Fruit fly (Drosophila melanogaster) whole organism, embryonic: Measurements from ENCODE around the gene CG32388.

Experiments
- BEAF-32 ChIP-seq: fragments of 200-800 bp; sonication (Bioruptor generic); optimal IDR thresholded peaks from 3 replicates; lab custom pipeline; 2017; ENCODE audit warnings: missing biosample characterization, missing genetic modification characterization, mild to moderate bottlenecking, moderate library complexity, missing genetic modification reagents
- Bgb ChIP-seq: fragments of 200-800 bp; sonication (Bioruptor generic); IDR thresholded peaks from 2 replicates; pipeline ENCODE4 v1.3.6; 2022; ENCODE audit warnings: missing biosample characterization, missing genetic modification characterization; ENCODE audit not compliant: partially characterized antibody
- BtbVII ChIP-seq: fragments of 200-800 bp; sonication (Bioruptor generic); optimal IDR thresholded peaks from 3 replicates; lab custom pipeline; 2017; ENCODE audit warnings: missing biosample characterization, mild to moderate bottlenecking, missing genetic modification characterization
- CG10431 ChIP-seq: fragments of 200-800 bp; sonication (Bioruptor generic); optimal IDR thresholded peaks from 3 replicates; lab custom pipeline; 2018; ENCODE audit warnings: missing biosample characterization, mild to moderate bottlenecking, missing genetic modification characterization
- CG12744 ChIP-seq: fragments of 200-800 bp; sonication (Bioruptor generic); optimal IDR thresholded peaks from 2 replicates; lab custom pipeline; 2016; ENCODE audit warnings: missing biosample characterization, missing genetic modification characterization
- CG13287 ChIP-seq: fragments of 200-800 bp; sonication (Bioruptor generic); IDR thresholded peaks from 2 replicates; pipeline ENCODE4 v1.3.6; 2022; ENCODE audit warnings: missing biosample characterization, missing genetic modification characterization; ENCODE audit not compliant: partially characterized antibody
- CG14050 ChIP-seq: fragments of 200-800 bp; sonication (Bioruptor generic); IDR thresholded peaks from 3 replicates; pipeline ENCODE4 v1.3.6; 2022; ENCODE audit warnings: missing biosample characterization, missing genetic modification characterization
- CG1529 ChIP-seq: fragments of 200-800 bp; sonication (Bioruptor generic); optimal IDR thresholded peaks from 3 replicates; lab custom pipeline; 2018; ENCODE audit warnings: missing biosample characterization, missing genetic modification characterization
- CG16815 ChIP-seq: fragments of 200-800 bp; sonication (Bioruptor generic); optimal IDR thresholded peaks from 3 replicates; lab custom pipeline; 2017; ENCODE audit warnings: missing biosample characterization, mild to moderate bottlenecking, missing genetic modification characterization
- CG17361 ChIP-seq: fragments of 200-800 bp; sonication (Bioruptor generic); IDR thresholded peaks from 3 replicates; pipeline ENCODE4 v1.3.6; 2022; ENCODE audit warnings: missing biosample characterization, missing genetic modification characterization
- CG18476 ChIP-seq: fragments of 200-800 bp; sonication (Bioruptor generic); optimal IDR thresholded peaks from 2 replicates; lab custom pipeline; 2016; ENCODE audit warnings: missing biosample characterization, mild to moderate bottlenecking, missing genetic modification characterization
- CG18764 ChIP-seq: fragments of 200-800 bp; sonication (Bioruptor generic); optimal IDR thresholded peaks from 3 replicates; lab custom pipeline; 2016; ENCODE audit warnings: missing biosample characterization, missing genetic modification characterization
- CG31388 ChIP-seq: fragments of 200-800 bp; sonication (Bioruptor generic); optimal IDR thresholded peaks from 2 replicates; lab custom pipeline; 2016; ENCODE audit warnings: missing biosample characterization, missing genetic modification characterization
- CG33557 ChIP-seq: fragments of 200-800 bp; sonication (Bioruptor generic); optimal IDR thresholded peaks from 2 replicates; lab custom pipeline; 2019; ENCODE audit warnings: missing biosample characterization, mild to moderate bottlenecking, missing genetic modification characterization, moderate library complexity
- CG4707 ChIP-seq: fragments of 200-800 bp; sonication (Bioruptor generic); optimal IDR thresholded peaks from 2 replicates; lab custom pipeline; 2018; ENCODE audit warnings: missing biosample characterization, mild to moderate bottlenecking, missing genetic modification characterization, moderate library complexity
- CG6254 ChIP-seq: fragments of 200-800 bp; sonication (Bioruptor generic); optimal IDR thresholded peaks from 3 replicates; lab custom pipeline; 2017; ENCODE audit warnings: mild to moderate bottlenecking, missing biosample characterization, missing genetic modification reagents, missing genetic modification characterization
- Doc2 ChIP-seq: fragments of 200-800 bp; sonication (Bioruptor generic); IDR thresholded peaks from 2 replicates; pipeline ENCODE4 v1.3.6; 2022; ENCODE audit warnings: missing biosample characterization, missing genetic modification characterization
- Elba2 ChIP-seq: fragments of 200-800 bp; sonication (Bioruptor generic); optimal IDR thresholded peaks from 3 replicates; lab custom pipeline; 2016; ENCODE audit warnings: missing biosample characterization, missing genetic modification characterization
- Fer1 ChIP-seq: fragments of 200-800 bp; sonication (Bioruptor generic); optimal IDR thresholded peaks from 2 replicates; lab custom pipeline; 2017; ENCODE audit warnings: missing biosample characterization, mild to moderate bottlenecking, missing genetic modification characterization
- H2.0 ChIP-seq: fragments of 200-800 bp; sonication (Bioruptor generic); IDR thresholded peaks from 2 replicates; pipeline ENCODE4 v1.3.6; 2022; ENCODE audit warnings: missing biosample characterization, missing genetic modification characterization
- HLHmδ ChIP-seq: fragments of 200-800 bp; sonication (Bioruptor generic); optimal IDR thresholded peaks from 2 replicates; lab custom pipeline; 2018; ENCODE audit warnings: missing biosample characterization, mild to moderate bottlenecking, missing genetic modification characterization, moderate library complexity
- Kr ChIP-seq: fragments of 200-800 bp; sonication (Bioruptor generic); optimal IDR thresholded peaks from 2 replicates; lab custom pipeline; 2017; ENCODE audit warnings: missing biosample characterization, mild to moderate bottlenecking, missing genetic modification characterization
- Lim3 ChIP-seq: fragments of 200-800 bp; sonication (Bioruptor generic); IDR thresholded peaks from 2 replicates; pipeline ENCODE4 v1.3.6; 2022; ENCODE audit warnings: missing biosample characterization, missing genetic modification characterization
- Meics ChIP-seq: fragments of 200-800 bp; sonication (Bioruptor generic); optimal IDR thresholded peaks from 2 replicates; lab custom pipeline; 2017; ENCODE audit warnings: missing biosample characterization, mild to moderate bottlenecking, missing genetic modification characterization
- NC2β ChIP-seq: fragments of 200-800 bp; sonication (Bioruptor generic); optimal IDR thresholded peaks from 2 replicates; lab custom pipeline; 2016; ENCODE audit warnings: missing biosample characterization, missing genetic modification characterization
- Optix ChIP-seq: fragments of 200-800 bp; sonication (Bioruptor generic); IDR thresholded peaks from 3 replicates; pipeline ENCODE4 v1.3.6; 2022; ENCODE audit warnings: missing biosample characterization, missing genetic modification characterization
- Sin3A ChIP-seq: fragments of >200 bp; optimal IDR thresholded peaks from 2 replicates; lab custom pipeline; 2018
- Sox102F ChIP-seq: fragments of 200-800 bp; sonication (Bioruptor generic); optimal IDR thresholded peaks from 2 replicates; lab custom pipeline; 2018; ENCODE audit warnings: missing biosample characterization, mild to moderate bottlenecking, missing genetic modification characterization, moderate library complexity
- Ssrp ChIP-seq: fragments of 200-800 bp; sonication (Bioruptor generic); optimal IDR thresholded peaks from 2 replicates; lab custom pipeline; 2018; ENCODE audit warnings: missing biosample characterization, mild to moderate bottlenecking, missing genetic modification characterization, moderate library complexity
- ash1 ChIP-seq: fragments of 200-800 bp; sonication (Bioruptor generic); optimal IDR thresholded peaks from 2 replicates; lab custom pipeline; 2018; ENCODE audit warnings: missing biosample characterization, mild to moderate bottlenecking, missing genetic modification characterization
- bbx ChIP-seq: fragments of 200-800 bp; sonication (Bioruptor generic); IDR thresholded peaks from 2 replicates; pipeline ENCODE4 v1.3.6; 2022; ENCODE audit warnings: missing biosample characterization, missing genetic modification characterization; ENCODE audit not compliant: partially characterized antibody
- crol ChIP-seq: fragments of 200-800 bp; sonication (Bioruptor generic); IDR thresholded peaks from 2 replicates; pipeline ENCODE4 v1.3.6; 2022; ENCODE audit warnings: missing biosample characterization, missing genetic modification characterization
- disco-r ChIP-seq: fragments of 200-800 bp; sonication (Bioruptor generic); optimal IDR thresholded peaks from 2 replicates; lab custom pipeline; 2016; ENCODE audit warnings: missing biosample characterization, missing genetic modification characterization
- dpn ChIP-seq, 2 experiments: fragments of 200-800 bp; sonication (Bioruptor generic); optimal IDR thresholded peaks; 3 replicates each; lab custom pipeline; 2016; ENCODE audit warnings: missing biosample characterization in 2 of 2, missing genetic modification characterization in 2 of 2
- fd96Cb ChIP-seq: fragments of 200-800 bp; sonication (Bioruptor generic); optimal IDR thresholded peaks from 2 replicates; lab custom pipeline; 2018; ENCODE audit warnings: missing biosample characterization, mild to moderate bottlenecking, missing genetic modification characterization, moderate library complexity
- gcm ChIP-seq: fragments of 200-800 bp; sonication (Bioruptor generic); optimal IDR thresholded peaks from 2 replicates; lab custom pipeline; 2019; ENCODE audit warnings: missing biosample characterization, mild to moderate bottlenecking, missing genetic modification characterization, moderate library complexity
- gcm2 ChIP-seq: fragments of 200-800 bp; sonication (Bioruptor generic); optimal IDR thresholded peaks from 2 replicates; lab custom pipeline; 2016; ENCODE audit warnings: missing biosample characterization, missing genetic modification characterization
- hth ChIP-seq: fragments of >200 bp; optimal IDR thresholded peaks from 2 replicates; lab custom pipeline; 2017; ENCODE audit warnings: inconsistent platforms
- jigr1 ChIP-seq: fragments of 200-800 bp; sonication (Bioruptor generic); IDR thresholded peaks from 3 replicates; pipeline ENCODE4 v1.3.6; 2022; ENCODE audit warnings: missing biosample characterization, missing genetic modification characterization
- lola ChIP-seq, 3 experiments: fragments of >200 bp in 2 of 3; fragments of 200-800 bp in 1 of 3; sonication (Bioruptor generic) in 1 of 3; optimal IDR thresholded peaks; 2 replicates each; lab custom pipeline; 2017 to 2019; ENCODE audit warnings: missing biosample characterization in 3 of 3, missing genetic modification characterization in 3 of 3, mild to moderate bottlenecking in 1 of 3, moderate library complexity in 1 of 3
- maf-S ChIP-seq: fragments of 200-800 bp; sonication (Bioruptor generic); optimal IDR thresholded peaks from 2 replicates; lab custom pipeline; 2016; ENCODE audit warnings: missing biosample characterization, missing genetic modification characterization
- mam ChIP-seq: fragments of 200-800 bp; sonication (Bioruptor generic); optimal IDR thresholded peaks from 3 replicates; lab custom pipeline; 2016; ENCODE audit warnings: missing biosample characterization, missing genetic modification characterization
- nerfin-2 ChIP-seq: fragments of 200-800 bp; sonication (Bioruptor generic); IDR thresholded peaks from 2 replicates; pipeline ENCODE4 v1.3.6; 2022; ENCODE audit warnings: missing biosample characterization, missing genetic modification characterization; ENCODE audit not compliant: partially characterized antibody
- pita ChIP-seq: fragments of 200-800 bp; sonication (Bioruptor generic); optimal IDR thresholded peaks from 2 replicates; lab custom pipeline; 2017; ENCODE audit warnings: missing biosample characterization, mild to moderate bottlenecking, missing genetic modification characterization
- slou ChIP-seq: fragments of 200-800 bp; sonication (Bioruptor generic); optimal IDR thresholded peaks from 3 replicates; lab custom pipeline; 2016; ENCODE audit warnings: missing biosample characterization, missing genetic modification characterization
- sna ChIP-seq: fragments of 200-800 bp; sonication (Bioruptor generic); IDR thresholded peaks from 2 replicates; pipeline ENCODE4 v1.3.6; 2022; ENCODE audit warnings: missing biosample characterization, missing genetic modification characterization; ENCODE audit not compliant: partially characterized antibody
- sob ChIP-seq: fragments of 200-800 bp; sonication (Bioruptor generic); IDR thresholded peaks from 2 replicates; pipeline ENCODE4 v1.3.6; 2022; ENCODE audit warnings: missing biosample characterization, missing genetic modification characterization
- stc ChIP-seq: fragments of 200-800 bp; sonication (Bioruptor generic); IDR thresholded peaks from 2 replicates; pipeline ENCODE4 v1.3.6; 2022; ENCODE audit warnings: missing biosample characterization, missing genetic modification characterization
- vvl ChIP-seq: fragments of 200-800 bp; sonication (Bioruptor generic); IDR thresholded peaks from 2 replicates; pipeline ENCODE4 v1.3.6; 2022; ENCODE audit warnings: missing biosample characterization, missing genetic modification characterization
- wor ChIP-seq: fragments of 200-800 bp; sonication (Bioruptor generic); IDR thresholded peaks from 2 replicates; pipeline ENCODE4 v1.3.6; 2022; ENCODE audit warnings: missing biosample characterization, missing genetic modification characterization
- zen2 ChIP-seq: fragments of 200-800 bp; sonication (Bioruptor generic); IDR thresholded peaks from 3 replicates; pipeline ENCODE4 v1.3.6; 2022; ENCODE audit warnings: missing biosample characterization, missing genetic modification characterization; ENCODE audit not compliant: partially characterized antibody

CG32388 gene

dm6 chr3L:6977391-6977790 is 7.0 kb downstream of the CG32388 start:
- TF ChIP-seq Optix (GFP tag; lab: Robert Waterston, UW) (peak; percentile 49; the same call in 1 of the 3 replicates), lola (GFP tag; optimal IDR thresholded peaks at IDR 0.05; lab: Kevin White, UChicago) (peak in 1 of 3 experiments; percentile 51), H2.0 (GFP tag; lab: Robert Waterston, UW) (no peak), maf-S (no peak), NC2β (GFP tag; lab: Kevin White, UChicago) (no peak), Sox102F (GFP tag; lab: Kevin White, UChicago) (peak; percentile 81), sna (GFP tag; lab: Robert Waterston, UW) (no peak), sob (no peak; the same call in 1 of the 2 replicates), bbx (GFP tag; lab: Robert Waterston, UW) (no peak), Bgb (GFP tag; lab: Robert Waterston, UW) (no peak), Doc2 (no peak), zen2 (no peak), CG13287 (GFP tag; lab: Robert Waterston, UW) (no peak), gcm (peak; percentile 32), BtbVII (GFP tag; lab: Kevin White, UChicago) (peak; percentile 16), Fer1 (GFP tag; lab: Kevin White, UChicago) (peak; percentile 57), CG17361 (peak; percentile 51; the same call in 2 of the 3 replicates), Elba2 (GFP tag; lab: Kevin White, UChicago) (no peak), stc (GFP tag; lab: Robert Waterston, UW) (peak; percentile 22; the same call in 1 of the 2 replicates), ash1 (GFP tag; lab: Kevin White, UChicago) (no peak), BEAF-32 (GFP tag; lab: Kevin White, UChicago) (no peak), CG31388 (GFP tag; lab: Kevin White, UChicago) (no peak), CG4707 (GFP tag; lab: Kevin White, UChicago) (peak; percentile 16), CG1529 (no peak), jigr1 (GFP tag; lab: Robert Waterston, UW) (no peak), Ssrp (tag; lab: Kevin White, UChicago) (peak; percentile 64), Sin3A (lab: Kevin White, UChicago) (no peak), CG6254 (GFP tag; lab: Kevin White, UChicago) (peak; percentile 67), CG33557 (GFP tag; lab: Kevin White, UChicago) (no peak), hth (lab: Kevin White, UChicago) (no peak), CG10431 (GFP tag; lab: Kevin White, UChicago) (no peak), slou (GFP tag; lab: Kevin White, UChicago) (no peak), CG14050 (GFP tag; lab: Robert Waterston, UW) (peak; percentile 40; the same call in 1 of the 3 replicates), Kr (GFP tag; lab: Kevin White, UChicago) (no peak), CG12744 (no peak), nerfin-2 (GFP tag; lab: Robert Waterston, UW) (no peak), Lim3 (peak; percentile 52; the same call in 1 of the 2 replicates), CG18764 (GFP tag; lab: Kevin White, UChicago) (peak; percentile 23), pita (GFP tag; lab: Kevin White, UChicago) (no peak), crol (GFP tag; lab: Robert Waterston, UW) (no peak; the same call in 1 of the 2 replicates), wor (GFP tag; lab: Robert Waterston, UW) (peak; percentile 44), Meics (peak; percentile 30), gcm2 (GFP tag; lab: Kevin White, UChicago) (no peak), disco-r (no peak), CG18476 (GFP tag; lab: Kevin White, UChicago) (no peak), mam (GFP tag; lab: Kevin White, UChicago) (no peak), dpn (GFP tag; optimal IDR thresholded peaks at IDR 0.05; lab: Kevin White, UChicago) (peak in 1 of 2 experiments; percentile 18), vvl (GFP tag; lab: Robert Waterston, UW) (peak; percentile 86), HLHmδ (GFP tag; lab: Kevin White, UChicago) (no peak), CG16815 (GFP tag; lab: Kevin White, UChicago) (peak; percentile 42), fd96Cb (tag; lab: Kevin White, UChicago) (peak; percentile 60)
